Worm (Caenorhabditis elegans): ENCODE data around the gene lgc-47.

- TF ChIP-seq ztf-23 (GFP tag; IDR thresholded peaks at IDR 0.05) (no peak), flt-1 (GFP tag; IDR thresholded peaks at IDR 0.05) (no peak), ref-1 (GFP tag; conservative IDR thresholded peaks at IDR 0.05) (no peak), tab-1 (GFP tag; IDR thresholded peaks at IDR 0.05) (no peak), T22C8.4 (GFP tag; IDR thresholded peaks at IDR 0.05) (peak; percentile 44; the same call in 1 of the 2 replicates), klf-2 (GFP tag; conservative IDR thresholded peaks at IDR 0.05) (no peak)
Observed at ce11 chrX:9822606-9823264, 15.3 kb upstream of the lgc-47 start.

Data from whole organism, midembryonic.